Fruit fly (Drosophila melanogaster) whole organism: Measurements from ENCODE around the gene Ppt1.

Source experiments
- Dll ChIP-seq: fragments of >200 bp; optimal IDR thresholded peaks from 2 replicates; lab custom pipeline; 2017
- EcR ChIP-seq, 2 experiments: fragments of >200 bp; optimal IDR thresholded peaks; 2 replicates each; lab custom pipeline; 2017; ENCODE audit warnings: missing biosample characterization in 2 of 2, missing genetic modification characterization in 2 of 2, missing genetic modification reagents in 2 of 2
- pan ChIP-seq: fragments of >200 bp; optimal IDR thresholded peaks from 2 replicates; lab custom pipeline; 2017
- usp ChIP-seq: fragments of >200 bp; optimal IDR thresholded peaks from 2 replicates; lab custom pipeline; 2017; ENCODE audit warnings: missing biosample characterization, missing genetic modification characterization, mixed read lengths

- TF ChIP-seq usp: no peak
- TF ChIP-seq pan (lab: Kevin White, UChicago): no peak
- no peak for TF ChIP-seq EcR (GFP tag; optimal IDR thresholded peaks at IDR 0.05; lab: Kevin White, UChicago)
- TF ChIP-seq Dll (lab: Kevin White, UChicago): no peak
These were observed 18.4 kb downstream of the Ppt1 start for dm6 chrX:8671348-8672298.
